Worm (Caenorhabditis elegans): Measurements from ENCODE around the gene F40G9.6.

Gene F40G9.6

DNA sequence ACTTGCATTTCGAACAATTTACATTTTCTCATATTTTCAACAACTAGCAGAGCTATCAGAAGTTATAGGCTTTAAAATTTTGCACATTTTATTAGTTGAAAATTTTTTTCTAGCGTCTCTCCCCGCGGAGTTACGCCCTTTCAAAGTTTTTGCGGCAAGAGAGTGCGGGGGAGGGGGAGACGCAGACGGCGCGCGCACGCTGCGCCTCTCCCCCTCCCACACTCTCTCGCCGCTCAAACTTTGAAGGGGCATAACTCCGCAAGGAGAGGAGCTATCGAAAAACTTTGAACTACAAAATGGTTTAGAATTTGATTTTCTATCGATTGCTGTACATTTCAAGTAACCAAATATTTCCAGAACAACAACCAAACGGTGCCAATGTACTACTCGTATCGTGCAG, 47.7 kb downstream of the F40G9.6 start:
- TF ChIP-seq unc-120 (tag; optimal IDR thresholded peaks at IDR 0.05; ENCODE audit: poor library complexity, severe bottlenecking) (no peak), unc-62 (GFP tag; optimal IDR thresholded peaks at IDR 0.05) (no peak), mls-2 (tag; optimal IDR thresholded peaks at IDR 0.05) (no peak), snpc-4 (tag; optimal IDR thresholded peaks at IDR 0.05) (no peak), hlh-1 (tag; optimal IDR thresholded peaks at IDR 0.05) (no peak), mep-1 (tag; optimal IDR thresholded peaks at IDR 0.05) (no peak), lin-13 (tag; optimal IDR thresholded peaks at IDR 0.05) (no peak), bed-3 (GFP tag; optimal IDR thresholded peaks at IDR 0.05) (no peak), nhr-2 (tag; optimal IDR thresholded peaks at IDR 0.05) (no peak), lsy-2 (tag; optimal IDR thresholded peaks at IDR 0.05) (no peak), sptf-1 (tag; optimal IDR thresholded peaks at IDR 0.05) (no peak), drap-1 (GFP tag; optimal IDR thresholded peaks at IDR 0.05) (no peak), zip-8 (tag; optimal IDR thresholded peaks at IDR 0.05) (no peak), unc-39 (tag; optimal IDR thresholded peaks at IDR 0.05) (no peak), ceh-83 (GFP tag; optimal IDR thresholded peaks at IDR 0.05) (no peak)
